Fruit fly (Drosophila melanogaster): ENCODE measurements around the gene Vha13.

Vha13 gene

dm6 chr3R:19644094-19644900, at the start of gene Vha13:
Gene Vha13 (minus strand): TSS chr3R:19644386.
- TF ChIP-seq CTCF (optimal IDR thresholded peaks at IDR 0.05): no peak
- no peak for TF ChIP-seq CG8478 (optimal IDR thresholded peaks at IDR 0.05)

DNA sequence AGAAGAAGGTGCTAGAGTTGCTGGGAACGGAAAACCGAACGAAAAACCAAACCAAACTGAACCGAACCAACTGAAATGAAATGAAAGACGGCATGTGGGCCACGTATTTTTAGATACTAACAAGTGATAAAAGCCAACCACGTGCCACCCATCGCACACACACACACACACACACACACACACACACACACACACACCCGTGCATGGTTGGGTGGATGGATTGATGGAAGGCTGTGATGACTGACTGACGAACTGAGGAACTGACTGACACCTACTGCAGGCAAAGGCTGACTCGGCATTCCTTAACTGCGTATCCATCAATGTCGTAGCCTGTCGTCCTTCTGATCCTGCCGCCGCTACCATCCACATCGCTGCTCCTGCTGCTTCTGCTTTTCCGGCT, 38.2 kb upstream of the Vha13 start:
- TF ChIP-seq CG8478 (optimal IDR thresholded peaks at IDR 0.05): no peak
- TF ChIP-seq CTCF (optimal IDR thresholded peaks at IDR 0.05): no peak

- no peak for TF ChIP-seq CG8478 (optimal IDR thresholded peaks at IDR 0.05)
- TF ChIP-seq CTCF (optimal IDR thresholded peaks at IDR 0.05): peak in 1 of 2 experiments; percentile 27
These were observed 35.6 kb upstream of the Vha13 start for dm6 chr3R:19679832-19680231.

- TF ChIP-seq CG8478 (optimal IDR thresholded peaks at IDR 0.05): no peak
- TF ChIP-seq CTCF (optimal IDR thresholded peaks at IDR 0.05): no peak
These were observed 28.7 kb upstream of the Vha13 start for dm6 chr3R:19672905-19673304.

DNA sequence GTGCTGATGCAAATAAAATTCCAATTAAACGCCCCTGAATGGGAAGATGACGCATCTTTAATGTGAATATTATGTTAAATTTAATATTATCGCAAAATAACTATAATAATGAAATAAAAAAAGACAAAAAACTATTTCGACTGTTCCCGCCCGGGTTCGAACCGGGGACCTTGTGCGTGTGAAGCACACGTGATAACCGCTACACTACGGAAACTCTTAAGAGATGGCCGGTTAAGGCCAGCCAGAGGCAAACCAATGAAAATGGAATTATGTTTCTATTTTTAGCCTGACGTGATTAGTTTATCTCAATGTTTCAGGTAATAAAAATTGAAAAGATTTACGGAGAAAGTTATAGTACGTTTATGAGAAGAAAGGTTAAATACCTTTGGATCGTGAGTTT, 27.9 kb upstream of the Vha13 start:
- TF ChIP-seq CG8478 (optimal IDR thresholded peaks at IDR 0.05) (no peak), CTCF (optimal IDR thresholded peaks at IDR 0.05) (no peak)

DNA sequence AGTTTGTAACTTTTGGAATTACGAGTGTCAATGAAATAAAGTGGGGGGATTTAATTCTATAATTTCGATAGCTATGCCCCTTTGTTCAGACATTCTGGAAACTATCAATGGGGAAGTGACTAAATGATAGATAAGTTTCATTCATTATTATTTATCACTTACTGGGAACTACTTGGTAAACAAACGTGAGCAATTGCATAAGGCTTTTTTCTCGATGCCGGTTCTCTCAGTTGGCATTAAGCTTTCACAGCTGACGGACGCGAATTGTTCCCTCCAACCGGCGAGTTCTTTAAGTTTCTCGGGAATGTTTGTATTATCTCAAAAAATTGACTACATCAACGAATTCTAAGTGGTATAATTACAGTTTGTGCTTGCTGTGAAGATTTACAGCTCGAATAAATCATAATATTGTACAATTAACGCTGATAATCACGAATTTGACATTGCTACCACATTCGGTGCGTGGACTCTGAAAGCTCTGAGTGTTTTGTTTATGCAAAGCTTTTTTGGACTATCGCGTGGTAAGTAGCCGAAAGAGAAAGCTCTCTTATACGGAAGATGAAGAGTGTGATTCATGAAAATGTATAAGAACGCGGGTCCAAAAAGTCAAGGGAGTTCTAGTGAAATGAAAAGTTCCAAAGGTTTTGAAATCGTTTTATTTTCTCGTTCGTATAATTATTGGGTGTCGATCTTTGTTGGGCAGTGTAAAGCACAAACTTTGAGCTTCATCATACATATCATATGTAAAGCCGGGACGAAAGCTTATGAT, 27.2 kb upstream of the Vha13 start, which contains the start of gene Naam:
Naam (plus strand) TSS at position 228 of the 769 bp plus-strand sequence.
- no peak for TF ChIP-seq CTCF (optimal IDR thresholded peaks at IDR 0.05)

- no peak for TF ChIP-seq CG8478 (optimal IDR thresholded peaks at IDR 0.05)
- no peak for TF ChIP-seq CTCF (optimal IDR thresholded peaks at IDR 0.05)
These were observed 20.5 kb upstream of the Vha13 start, which contains the start of gene CG7432 for dm6 chr3R:19664713-19665112. Gene CG7432 (plus strand): TSS chr3R:19665007.

- TF ChIP-seq CG8478 (optimal IDR thresholded peaks at IDR 0.05) (no peak), CTCF (optimal IDR thresholded peaks at IDR 0.05) (no peak)
These were observed 15.3 kb upstream of the Vha13 start, which contains the start of gene ort for dm6 chr3R:19659448-19659847. Gene ort (plus strand): TSS chr3R:19659748.

- TF ChIP-seq CTCF (optimal IDR thresholded peaks at IDR 0.05) (no peak), CG8478 (optimal IDR thresholded peaks at IDR 0.05) (no peak)
These were observed 13.6 kb upstream of the Vha13 start, which contains the start of gene CG6184 for dm6 chr3R:19657766-19658165. Gene CG6184 (minus strand): TSS chr3R:19657866.

DNA sequence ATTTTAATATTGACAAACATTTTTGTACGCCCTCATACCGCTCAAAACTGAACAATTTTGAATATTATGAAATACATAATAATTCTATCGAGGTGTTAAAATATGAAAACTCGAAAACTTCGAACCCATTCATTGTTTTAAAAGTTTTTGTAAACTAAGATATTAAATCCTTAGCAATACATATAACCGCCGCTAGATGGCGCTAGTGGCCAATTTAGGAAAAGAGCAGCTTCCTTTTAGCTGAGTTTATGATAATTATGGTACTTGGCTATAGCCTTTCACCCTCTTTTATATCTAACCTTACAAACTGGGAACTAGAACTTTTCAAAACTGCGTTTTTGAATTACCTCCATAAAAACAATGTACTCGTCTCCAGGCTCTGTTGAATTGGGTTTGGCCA, 13.0 kb upstream of the Vha13 start:
- peak; percentile 57 to 73 for TF ChIP-seq CTCF (optimal IDR thresholded peaks at IDR 0.05)
- no peak for TF ChIP-seq CG8478 (optimal IDR thresholded peaks at IDR 0.05)

DNA sequence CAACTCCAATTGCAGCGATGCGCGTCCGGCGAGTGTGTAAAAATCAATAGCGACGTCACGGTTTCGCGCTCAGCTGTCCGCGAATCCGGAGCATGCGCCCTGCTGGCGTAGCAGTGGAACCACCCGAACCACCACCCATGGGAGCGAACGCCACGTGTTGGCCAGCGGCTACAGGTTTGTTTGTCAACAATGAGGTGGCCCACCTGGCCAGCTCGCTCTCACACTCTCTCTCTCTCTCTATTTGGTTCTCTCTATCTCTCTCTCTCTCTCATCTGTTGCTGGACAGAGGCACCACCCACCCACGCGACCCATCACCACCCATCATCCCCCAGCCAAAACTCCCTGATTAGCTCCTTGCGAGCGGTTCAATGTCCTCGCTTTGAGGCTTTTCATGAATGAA, 12.3 kb upstream of the Vha13 start:
- no peak for TF ChIP-seq CTCF (optimal IDR thresholded peaks at IDR 0.05)
- no peak for TF ChIP-seq CG8478 (optimal IDR thresholded peaks at IDR 0.05)

DNA sequence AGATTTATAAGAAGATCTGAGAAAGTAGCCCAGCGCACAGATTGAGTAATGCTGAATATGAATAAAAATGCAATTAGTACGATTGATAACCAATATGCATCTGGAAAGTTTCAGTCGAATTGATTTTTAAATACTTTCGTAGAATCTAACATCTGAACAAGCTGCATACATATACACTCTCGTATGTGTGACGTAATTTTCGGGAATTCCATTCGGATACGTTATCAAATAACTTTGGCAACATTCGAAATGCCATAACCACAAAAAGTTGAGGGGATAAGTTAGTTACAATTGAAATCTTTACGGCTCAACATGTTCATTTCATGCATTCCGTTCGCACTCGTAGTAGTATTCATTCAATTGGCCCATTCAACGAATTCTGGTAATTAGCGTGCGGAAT, 6.5 kb upstream of the Vha13 start, which contains the start of gene CG31219:
CG31219 (plus strand) TSS at position 301 of the 400 bp plus-strand sequence.
- TF ChIP-seq CG8478 (optimal IDR thresholded peaks at IDR 0.05) (no peak), CTCF (optimal IDR thresholded peaks at IDR 0.05) (no peak)

DNA sequence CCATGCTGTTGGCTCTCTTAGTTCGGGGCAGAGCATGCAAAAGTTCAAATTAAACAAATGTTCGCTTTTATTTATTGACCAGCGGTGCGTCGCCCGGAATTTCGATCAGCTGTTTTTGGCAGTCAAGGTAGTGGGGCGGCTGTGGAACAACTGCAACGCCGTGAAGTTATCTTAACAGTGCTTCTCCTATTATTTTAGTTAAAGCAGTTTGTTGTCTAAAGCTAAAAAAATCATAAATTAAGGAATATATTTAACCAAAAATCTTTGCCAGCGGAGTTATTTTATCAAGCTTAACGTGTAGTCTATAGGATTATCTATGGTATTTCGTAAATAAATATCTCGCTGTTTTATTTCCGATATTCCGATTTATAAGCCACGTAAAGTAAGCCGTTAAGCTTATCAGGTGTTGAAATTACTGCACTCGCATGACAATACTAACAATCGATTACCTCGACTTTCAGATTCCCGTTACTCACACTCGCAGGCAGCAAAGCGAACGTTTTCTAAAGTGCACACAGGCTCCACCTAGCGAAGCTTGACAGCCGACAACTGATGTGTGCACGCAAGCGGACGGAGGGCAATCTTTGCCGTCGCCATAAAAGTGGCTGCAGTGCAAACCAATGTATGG, 4.2 kb upstream of the Vha13 start, which contains the start of the genes CG6195 and CG31220:
CG6195 (minus strand) TSS at position 122 of the 628 bp plus-strand sequence.
CG31220 (plus strand) TSS at position 199 of the 628 bp plus-strand sequence.
- no peak for TF ChIP-seq CG8478 (optimal IDR thresholded peaks at IDR 0.05)
- TF ChIP-seq CTCF (optimal IDR thresholded peaks at IDR 0.05): peak; percentile 86 to 87

dm6 chr3R:19644901-19645204, 667 bp upstream of the Vha13 start, which contains the start of gene Nup58:
Gene Nup58 (plus strand): TSS chr3R:19645026.
- TF ChIP-seq CTCF (optimal IDR thresholded peaks at IDR 0.05) (no peak), CG8478 (optimal IDR thresholded peaks at IDR 0.05) (no peak)

dm6 chr3R:19642893-19643270, 1.3 kb downstream of the Vha13 start:
- TF ChIP-seq CG8478 (optimal IDR thresholded peaks at IDR 0.05): no peak
- no peak for TF ChIP-seq CTCF (optimal IDR thresholded peaks at IDR 0.05)

Data from S2 (cell line).